Fruit fly (Drosophila melanogaster): ENCODE data around the gene tal-1A.

The tal-1A gene

DNA sequence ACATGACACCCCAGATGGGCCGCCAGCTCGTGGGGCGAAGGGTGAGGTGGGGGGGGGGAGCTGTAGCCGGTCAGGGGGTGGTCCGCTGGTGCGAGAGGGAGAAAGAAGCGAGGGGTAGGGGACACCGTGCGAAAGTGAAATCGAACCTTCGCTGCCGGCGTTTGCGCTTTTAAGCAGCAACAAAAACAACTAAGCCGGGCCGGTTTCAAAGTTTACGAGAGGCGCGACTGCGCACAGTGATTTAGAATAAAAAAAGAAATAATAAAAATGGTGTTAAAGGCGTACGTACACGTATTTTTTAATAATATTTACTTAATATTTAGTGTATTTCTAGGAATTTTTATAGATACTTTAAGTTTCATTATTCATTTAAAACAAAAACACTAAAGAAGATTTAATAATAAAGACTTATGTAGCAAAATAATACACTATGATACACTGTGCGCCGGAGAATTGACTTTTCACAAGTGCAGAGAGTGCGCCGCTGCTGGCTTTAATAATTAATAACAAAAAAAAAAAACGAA lies 18.7 kb downstream of the tal-1A start (continued):
- no peak for TF ChIP-seq pho (GFP tag; optimal IDR thresholded peaks at IDR 0.05)
- no peak for TF ChIP-seq cg (GFP tag; optimal IDR thresholded peaks at IDR 0.05)
- TF ChIP-seq BtbVII (GFP tag; optimal IDR thresholded peaks at IDR 0.05) = no peak
- no peak for TF ChIP-seq CG2116 (GFP tag; optimal IDR thresholded peaks at IDR 0.05)
- TF ChIP-seq CG17328 (GFP tag; IDR thresholded peaks at IDR 0.05) = no peak; the same call in 1 of the 2 replicates
- TF ChIP-seq CG10543 (GFP tag; optimal IDR thresholded peaks at IDR 0.05) = no peak
- TF ChIP-seq cwo (GFP tag; optimal IDR thresholded peaks at IDR 0.05) = no peak
- no peak for TF ChIP-seq CG9932 (GFP tag; IDR thresholded peaks at IDR 0.05)
- peak; percentile 6 for TF ChIP-seq ems (GFP tag; optimal IDR thresholded peaks at IDR 0.05)
- no peak for TF ChIP-seq NC2β (GFP tag; optimal IDR thresholded peaks at IDR 0.05)
- TF ChIP-seq CG3726 (GFP tag; IDR thresholded peaks at IDR 0.05) = no peak
- TF ChIP-seq btn (GFP tag; optimal IDR thresholded peaks at IDR 0.05) = no peak
- no peak for TF ChIP-seq twi (tag; optimal IDR thresholded peaks at IDR 0.05)
- TF ChIP-seq Sry-δ (GFP tag; optimal IDR thresholded peaks at IDR 0.05) = no peak
- TF ChIP-seq trem (tag; optimal IDR thresholded peaks at IDR 0.05) = no peak
- no peak for TF ChIP-seq CG33557 (GFP tag; optimal IDR thresholded peaks at IDR 0.05)
- peak; percentile 32 for TF ChIP-seq Hr39 (optimal IDR thresholded peaks at IDR 0.05)
- no peak for TF ChIP-seq Rfx (GFP tag; IDR thresholded peaks at IDR 0.05)
- no peak for TF ChIP-seq pum (GFP tag; optimal IDR thresholded peaks at IDR 0.05)
- TF ChIP-seq CG14860 (GFP tag; IDR thresholded peaks at IDR 0.05; ENCODE audit: partially characterized antibody) = no peak
- TF ChIP-seq Jarid2 (GFP tag; optimal IDR thresholded peaks at IDR 0.05) = no peak
- TF ChIP-seq vfl (GFP tag; optimal IDR thresholded peaks at IDR 0.05) = no peak
- peak; percentile 62 for TF ChIP-seq grau (tag; optimal IDR thresholded peaks at IDR 0.05)
- TF ChIP-seq Dll (GFP tag; IDR thresholded peaks at IDR 0.05; ENCODE audit: partially characterized antibody) = no peak
- no peak for TF ChIP-seq shn (GFP tag; optimal IDR thresholded peaks at IDR 0.05)
- no peak for TF ChIP-seq ara (GFP tag; IDR thresholded peaks at IDR 0.05)
- TF ChIP-seq p53 (GFP tag; optimal IDR thresholded peaks at IDR 0.05) = no peak
- no peak for TF ChIP-seq sna (GFP tag; IDR thresholded peaks at IDR 0.05; ENCODE audit: partially characterized antibody)
- TF ChIP-seq kay (GFP tag; optimal IDR thresholded peaks at IDR 0.05) = no peak
- TF ChIP-seq CG12104 (GFP tag; optimal IDR thresholded peaks at IDR 0.05) = no peak
- TF ChIP-seq CG1602 (GFP tag; optimal IDR thresholded peaks at IDR 0.05) = no peak
- no peak for TF ChIP-seq trh (GFP tag; optimal IDR thresholded peaks at IDR 0.05)
- no peak for TF ChIP-seq gt (GFP tag; IDR thresholded peaks at IDR 0.05)
- no peak for TF ChIP-seq Opbp (GFP tag; IDR thresholded peaks at IDR 0.05; ENCODE audit: partially characterized antibody)
- TF ChIP-seq gcm2 (GFP tag; optimal IDR thresholded peaks at IDR 0.05) = no peak
- no peak for TF ChIP-seq CG2875 (GFP tag; optimal IDR thresholded peaks at IDR 0.05)
- TF ChIP-seq Usf (GFP tag; optimal IDR thresholded peaks at IDR 0.05) = no peak
- TF ChIP-seq CG12769 (tag; optimal IDR thresholded peaks at IDR 0.05) = no peak
- TF ChIP-seq Dref (GFP tag; IDR thresholded peaks at IDR 0.05) = no peak
- TF ChIP-seq CG10267 (tag; optimal IDR thresholded peaks at IDR 0.05) = peak; percentile 0
- TF ChIP-seq TFAM (GFP tag; optimal IDR thresholded peaks at IDR 0.05) = no peak
- no peak for TF ChIP-seq lola (GFP tag; optimal IDR thresholded peaks at IDR 0.05)
- TF ChIP-seq CG2202 (tag; optimal IDR thresholded peaks at IDR 0.05) = no peak
- no peak for TF ChIP-seq ro (GFP tag; IDR thresholded peaks at IDR 0.05)
- TF ChIP-seq Asciz (GFP tag; optimal IDR thresholded peaks at IDR 0.05) = no peak
- TF ChIP-seq kni (GFP tag; optimal IDR thresholded peaks at IDR 0.05) = no peak
- no peak for TF ChIP-seq CG7963 (GFP tag; IDR thresholded peaks at IDR 0.05; ENCODE audit: partially characterized antibody)
- no peak for TF ChIP-seq CG15479 (GFP tag; optimal IDR thresholded peaks at IDR 0.05)
- no peak for TF ChIP-seq Atf-2 (GFP tag; optimal IDR thresholded peaks at IDR 0.05)
- no peak for TF ChIP-seq schlank (tag; optimal IDR thresholded peaks at IDR 0.05)
- no peak for TF ChIP-seq CG11093 (GFP tag; IDR thresholded peaks at IDR 0.05)

Data from whole organism, embryonic.